Fruit fly (Drosophila melanogaster) whole organism, prepupa: ENCODE data around the gene Mst89B.
A peak's percentile ranks its signal among the peaks of the same experiment; 100 is the strongest.

Experiments used
- CG11762 ChIP-seq: fragments of 200-800 bp; sonication (Bioruptor generic); optimal IDR thresholded peaks from 3 replicates; lab custom pipeline; 2016; ENCODE audit warnings: missing biosample characterization, missing genetic modification characterization; ENCODE audit not compliant: insufficient read depth
- CG3919 ChIP-seq: fragments of 200-800 bp; sonication (Bioruptor generic); optimal IDR thresholded peaks from 3 replicates; lab custom pipeline; 2016; ENCODE audit warnings: missing biosample characterization, missing genetic modification characterization
- CG4318 ChIP-seq: fragments of 200-800 bp; sonication (Bioruptor generic); optimal IDR thresholded peaks from 3 replicates; lab custom pipeline; 2017; ENCODE audit warnings: missing biosample characterization, mild to moderate bottlenecking, missing genetic modification characterization
- Hr38 ChIP-seq: sonication (Bioruptor generic); optimal IDR thresholded peaks from 2 replicates; lab custom pipeline; 2016; ENCODE audit warnings: missing biosample characterization, missing genetic modification characterization
- Hr39 ChIP-seq: fragments of 200-800 bp; sonication (Bioruptor generic); optimal IDR thresholded peaks from 2 replicates; lab custom pipeline; 2016; ENCODE audit warnings: missing biosample characterization, missing genetic modification characterization
- fd59A ChIP-seq: fragments of 200-800 bp; sonication (Bioruptor generic); optimal IDR thresholded peaks from 2 replicates; lab custom pipeline; 2017; ENCODE audit warnings: missing biosample characterization, mild to moderate bottlenecking, missing genetic modification characterization, missing genetic modification reagents
- fkh ChIP-seq: fragments of 200-800 bp; sonication (Bioruptor generic); optimal IDR thresholded peaks from 3 replicates; lab custom pipeline; 2017; ENCODE audit warnings: missing biosample characterization, mild to moderate bottlenecking, missing genetic modification characterization, moderate library complexity
- salr ChIP-seq, 2 experiments: fragments of 200-800 bp; sonication (Bioruptor generic); optimal IDR thresholded peaks; 3 replicates each; lab custom pipeline; 2016 to 2018; ENCODE audit warnings: missing biosample characterization in 2 of 2, missing genetic modification characterization in 2 of 2, mild to moderate bottlenecking in 1 of 2

- TF ChIP-seq Hr38 (GFP tag; lab: Kevin White, UChicago) (no peak), CG3919 (GFP tag; lab: Kevin White, UChicago) (no peak), CG11762 (GFP tag; lab: Kevin White, UChicago) (no peak), fkh (GFP tag; lab: Kevin White, UChicago) (no peak), CG4318 (GFP tag; lab: Kevin White, UChicago) (no peak), fd59A (no peak), Hr39 (no peak), salr (GFP tag; optimal IDR thresholded peaks at IDR 0.05; lab: Kevin White, UChicago) (peak; percentile 5 to 7)
Measured at dm6 chr3R:16218251-16219030, 48.4 kb upstream of the Mst89B start.
